Fruit fly (Drosophila melanogaster) Kc167 (cell line): Measurements from ENCODE around the gene mei-38.

ENCODE experiments used
- Myc ChIP-seq: fragments of >200 bp; optimal IDR thresholded peaks from 2 replicates; lab custom pipeline; 2017; ENCODE audit warnings: missing external identifiers
- Sin3A ChIP-seq: fragments of >200 bp; optimal IDR thresholded peaks from 2 replicates; lab custom pipeline; 2018; ENCODE audit warnings: missing external identifiers
- h ChIP-seq: fragments of >200 bp; optimal IDR thresholded peaks from 3 replicates; lab custom pipeline; 2018; ENCODE audit warnings: missing external identifiers
- insv ChIP-seq: fragments of >200 bp; optimal IDR thresholded peaks from 3 replicates; lab custom pipeline; 2018; ENCODE audit warnings: missing external identifiers
- psq ChIP-seq: fragments of >200 bp; optimal IDR thresholded peaks from 2 replicates; lab custom pipeline; 2017; ENCODE audit warnings: missing external identifiers

- no peak for TF ChIP-seq insv (lab: Kevin White, UChicago)
- no peak for TF ChIP-seq Myc (lab: Kevin White, UChicago)
- TF ChIP-seq psq (lab: Kevin White, UChicago) = no peak
- TF ChIP-seq Sin3A (lab: Kevin White, UChicago) = no peak
- no peak for TF ChIP-seq h (lab: Kevin White, UChicago)
Measured at dm6 chrX:1517618-1518017, 40.8 kb downstream of the mei-38 start.
